Fruit fly (Drosophila melanogaster): ENCODE results near the gene oaf.

- TF ChIP-seq Hr96 (GFP tag; optimal IDR thresholded peaks at IDR 0.05), result no peak
- no peak for TF ChIP-seq kay (GFP tag; ENCODE audit: borderline replicate concordance)
- no peak for TF ChIP-seq CG14711 (tag; optimal IDR thresholded peaks at IDR 0.05)
- TF ChIP-seq bab1 (GFP tag; optimal IDR thresholded peaks at IDR 0.05), result no peak
- no peak for TF ChIP-seq Clk (GFP tag; optimal IDR thresholded peaks at IDR 0.05)
- no peak for TF ChIP-seq cic (GFP tag; optimal IDR thresholded peaks at IDR 0.05)
- TF ChIP-seq CG11617 (GFP tag; optimal IDR thresholded peaks at IDR 0.05), result no peak
- TF ChIP-seq CG7101 (tag; optimal IDR thresholded peaks at IDR 0.05), result no peak
- TF ChIP-seq CG12768 (GFP tag; optimal IDR thresholded peaks at IDR 0.05), result no peak
- no peak for TF ChIP-seq Crg-1 (GFP tag; optimal IDR thresholded peaks at IDR 0.05)
- TF ChIP-seq CG5204 (GFP tag; optimal IDR thresholded peaks at IDR 0.05), result no peak
- no peak for TF ChIP-seq cnc (optimal IDR thresholded peaks at IDR 0.05)
Observed at dm6 chr2L:2483720-2484507, 8.8 kb upstream of the oaf start.
